Worm (Caenorhabditis elegans): ENCODE measurements around the gene cyp-13A12.

The cyp-13A12 gene

ce11 chrIII:13069416-13069815 is 45.1 kb downstream of the cyp-13A12 start:
- TF ChIP-seq akir-1 (GFP tag; optimal IDR thresholded peaks at IDR 0.05) (no peak), fkh-3 (tag; optimal IDR thresholded peaks at IDR 0.05) (no peak), unc-130 (GFP tag; optimal IDR thresholded peaks at IDR 0.05) (no peak), ztf-18 (tag; optimal IDR thresholded peaks at IDR 0.05) (no peak), ekl-4 (GFP tag; IDR thresholded peaks at IDR 0.05) (no peak), athp-1 (tag; optimal IDR thresholded peaks at IDR 0.05) (no peak), snpc-3.4 (tag; optimal IDR thresholded peaks at IDR 0.05) (no peak), madf-10 (tag; optimal IDR thresholded peaks at IDR 0.05) (no peak), hlh-12 (tag; optimal IDR thresholded peaks at IDR 0.05) (no peak), ztf-6 (GFP tag; IDR thresholded peaks at IDR 0.05) (no peak)

- TF ChIP-seq sea-2 (GFP tag; IDR thresholded peaks at IDR 0.05) (peak; percentile 64; the same call in 1 of the 2 replicates), hmg-1.2 (GFP tag; IDR thresholded peaks at IDR 0.05) (peak; percentile 81), akir-1 (GFP tag; optimal IDR thresholded peaks at IDR 0.05) (no peak), somi-1 (GFP tag; optimal IDR thresholded peaks at IDR 0.05) (peak; percentile 97), pha-4 (tag; optimal IDR thresholded peaks at IDR 0.05) (peak; percentile 2), ztf-3 (GFP tag; optimal IDR thresholded peaks at IDR 0.05) (peak; percentile 82), F39B2.1 (GFP tag; IDR thresholded peaks at IDR 0.05) (no peak), rcor-1 (GFP tag; IDR thresholded peaks at IDR 0.05) (peak; percentile 76), snpc-3.4 (tag; optimal IDR thresholded peaks at IDR 0.05) (no peak), mcd-1 (GFP tag; IDR thresholded peaks at IDR 0.05) (peak; percentile 84), egrh-3 (GFP tag; IDR thresholded peaks at IDR 0.05) (peak; percentile 85), repo-1 (tag; optimal IDR thresholded peaks at IDR 0.05) (peak; percentile 59), nfyb-1 (GFP tag; IDR thresholded peaks at IDR 0.05) (peak; percentile 96), athp-1 (tag; optimal IDR thresholded peaks at IDR 0.05) (peak; percentile 98), F55B11.4 (tag; optimal IDR thresholded peaks at IDR 0.05; ENCODE audit: borderline replicate concordance, insufficient read depth) (no peak), ccch-3 (GFP tag; optimal IDR thresholded peaks at IDR 0.05) (no peak), ZK185.1 (tag; optimal IDR thresholded peaks at IDR 0.05; ENCODE audit: poor library complexity, severe bottlenecking) (peak; percentile 86), aptf-2 (GFP tag; conservative IDR thresholded peaks at IDR 0.05) (no peak; the same call in 1 of the 2 replicates), nhr-90 (tag; optimal IDR thresholded peaks at IDR 0.05) (peak; percentile 85), xnd-1 (tag; optimal IDR thresholded peaks at IDR 0.05) (no peak), ztf-26 (tag; optimal IDR thresholded peaks at IDR 0.05) (peak; percentile 96), C06A6.2 (GFP tag; conservative IDR thresholded peaks at IDR 0.05) (peak; percentile 90), F23B12.7 (tag; optimal IDR thresholded peaks at IDR 0.05; ENCODE audit: insufficient read depth) (peak; percentile 81), B0261.1 (tag; optimal IDR thresholded peaks at IDR 0.05) (peak; percentile 31), T07F8.4 (tag; optimal IDR thresholded peaks at IDR 0.05) (peak; percentile 68), lir-1 (GFP tag; conservative IDR thresholded peaks at IDR 0.05) (peak; percentile 95), B0035.1 (tag; optimal IDR thresholded peaks at IDR 0.05) (peak; percentile 73), ets-4 (GFP tag; optimal IDR thresholded peaks at IDR 0.05) (peak; percentile 77), ztf-18 (tag; optimal IDR thresholded peaks at IDR 0.05) (peak; percentile 69), nfya-2 (GFP tag; IDR thresholded peaks at IDR 0.05) (no peak), dpl-1 (GFP tag; optimal IDR thresholded peaks at IDR 0.05) (no peak), attf-5 (GFP tag; optimal IDR thresholded peaks at IDR 0.05) (peak; percentile 98), let-526 (GFP tag; IDR thresholded peaks at IDR 0.05) (peak; percentile 94), zfh-2 (GFP tag; conservative IDR thresholded peaks at IDR 0.05) (peak; percentile 99), chd-7 (tag; optimal IDR thresholded peaks at IDR 0.05) (peak; percentile 96), atf-7 (tag; optimal IDR thresholded peaks at IDR 0.05) (peak; percentile 89), F33H1.4 (GFP tag; IDR thresholded peaks at IDR 0.05) (peak; percentile 34; the same call in 1 of the 2 replicates), F22D6.2 (tag; optimal IDR thresholded peaks at IDR 0.05) (peak; percentile 63), lsl-1 (GFP tag; optimal IDR thresholded peaks at IDR 0.05) (peak; percentile 11), nfya-1 (tag; optimal IDR thresholded peaks at IDR 0.05; ENCODE audit: borderline replicate concordance, insufficient read depth) (no peak), ztf-6 (GFP tag; IDR thresholded peaks at IDR 0.05) (peak; percentile 96)
Measured at ce11 chrIII:13070548-13071050, 46.3 kb downstream of the cyp-13A12 start, which contains the start of gene Y39E4B.6. TSS of gene Y39E4B.6 (plus strand) at chrIII:13070756.
